Worm (Caenorhabditis elegans): ENCODE results near the gene str-45.

DNA sequence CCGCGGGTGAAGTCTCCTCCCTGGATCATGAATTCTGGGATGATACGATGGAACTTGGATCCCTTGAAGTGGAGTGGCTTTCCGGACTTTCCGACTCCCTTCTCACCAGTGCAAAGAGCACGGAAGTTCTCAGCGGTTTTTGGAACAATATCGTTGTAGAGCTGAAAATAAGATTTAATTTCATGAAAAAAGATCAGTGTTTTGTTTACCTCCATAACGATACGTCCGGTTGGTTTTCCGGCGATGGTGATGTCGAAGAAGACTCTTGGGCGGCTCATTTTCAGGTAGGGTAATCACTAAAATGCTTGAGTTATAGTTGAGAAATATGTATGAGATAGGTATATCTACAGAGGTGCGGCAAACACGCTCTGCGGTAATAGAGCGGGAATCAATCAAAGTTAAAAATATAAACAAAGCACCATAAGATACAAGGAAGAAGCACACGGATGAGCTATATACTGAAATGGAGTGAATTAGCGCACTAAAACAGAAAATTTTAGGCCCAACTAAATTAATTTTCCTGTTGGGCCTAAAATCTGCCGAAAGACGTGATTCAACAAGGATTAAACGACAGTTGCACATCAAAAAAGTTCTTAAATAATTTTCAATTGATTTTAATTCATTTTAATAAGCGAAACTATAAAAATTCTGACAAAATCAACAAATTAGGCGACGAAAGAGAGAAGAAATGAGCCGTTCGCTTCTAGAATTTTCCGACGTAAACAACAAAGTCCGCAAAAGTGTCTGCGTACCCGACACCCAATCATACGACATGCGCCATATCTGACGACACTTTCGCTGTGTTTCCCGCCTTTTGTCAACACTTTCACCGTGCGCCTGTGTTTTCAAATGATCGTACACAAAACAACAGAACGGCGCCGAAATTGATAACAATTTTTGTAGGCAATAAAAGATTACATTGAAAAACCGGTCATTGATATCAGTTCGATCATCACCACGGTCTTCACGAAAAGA is 28.6 kb downstream of the str-45 start, which contains the start of the genes cyn-7 and bath-36:
- no peak for TF ChIP-seq him-1 (tag; optimal IDR thresholded peaks at IDR 0.05)
- TF ChIP-seq W03F9.2 (tag; optimal IDR thresholded peaks at IDR 0.05): peak; percentile 51
- TF ChIP-seq dao-5 (tag; optimal IDR thresholded peaks at IDR 0.05): no peak
